Worm (Caenorhabditis elegans) whole organism, mixed stage, embryonic: Measurements from ENCODE around the gene fbxa-90.

Source experiments
- M03D4.4 ChIP-seq: sonication (generic microtip); optimal IDR thresholded peaks from 2 replicates; lab custom pipeline; 2017; ENCODE audit warnings: mild to moderate bottlenecking, missing genetic modification characterization, missing compliant biosample characterization
- bed-3 ChIP-seq: fragments of 200-800 bp; sonication (Bioruptor generic); optimal IDR thresholded peaks from 3 replicates; lab custom pipeline; 2018; ENCODE audit warnings: mild to moderate bottlenecking, missing genetic modification characterization, moderate library complexity, missing compliant biosample characterization
- blmp-1 ChIP-seq: fragments of 150-350 bp; optimal IDR thresholded peaks from 2 replicates; lab custom pipeline; 2014; ENCODE audit warnings: missing biosample characterization, missing genetic modification characterization
- ceh-39 ChIP-seq: fragments of 150-350 bp; optimal IDR thresholded peaks from 2 replicates; lab custom pipeline; 2014; ENCODE audit warnings: missing biosample characterization, missing genetic modification characterization
- ceh-43 ChIP-seq: fragments of 200-800 bp; sonication (Bioruptor generic); optimal IDR thresholded peaks from 2 replicates; lab custom pipeline; 2018; ENCODE audit warnings: mild to moderate bottlenecking, missing genetic modification characterization, moderate library complexity, missing compliant biosample characterization
- ceh-83 ChIP-seq: fragments of 200-800 bp; sonication (Bioruptor generic); optimal IDR thresholded peaks from 2 replicates; lab custom pipeline; 2018; ENCODE audit warnings: mild to moderate bottlenecking, missing genetic modification characterization, missing compliant biosample characterization
- ces-1 ChIP-seq: fragments of 150-350 bp; optimal IDR thresholded peaks from 2 replicates; lab custom pipeline; 2014; ENCODE audit warnings: missing biosample characterization, missing genetic modification reagents, missing genetic modification characterization
- cnd-1 ChIP-seq: fragments of 200-800 bp; sonication (Bioruptor generic); optimal IDR thresholded peaks from 2 replicates; lab custom pipeline; 2018; ENCODE audit warnings: mild to moderate bottlenecking, missing genetic modification characterization, missing compliant biosample characterization
- drap-1 ChIP-seq: fragments of 200-800 bp; sonication (Bioruptor generic); optimal IDR thresholded peaks from 3 replicates; lab custom pipeline; 2018; ENCODE audit warnings: mild to moderate bottlenecking, missing genetic modification characterization, missing compliant biosample characterization
- elt-1 ChIP-seq: sonication (generic microtip); optimal IDR thresholded peaks from 2 replicates; lab custom pipeline; 2017; ENCODE audit warnings: missing genetic modification characterization, mild to moderate bottlenecking, missing compliant biosample characterization, antibody characterized with exemption, moderate library complexity, borderline replicate concordance; ENCODE audit not compliant: insufficient read depth
- elt-3 ChIP-seq: fragments of 150-350 bp; optimal IDR thresholded peaks from 2 replicates; lab custom pipeline; 2014; ENCODE audit warnings: missing biosample characterization, missing genetic modification characterization
- flh-1 ChIP-seq: fragments of 200-800 bp; sonication (Bioruptor generic); optimal IDR thresholded peaks from 2 replicates; lab custom pipeline; 2018; ENCODE audit warnings: mild to moderate bottlenecking, missing genetic modification characterization, moderate library complexity, missing compliant biosample characterization
- ham-2 ChIP-seq: fragments of 200-800 bp; sonication (Bioruptor generic); optimal IDR thresholded peaks from 2 replicates; lab custom pipeline; 2018; ENCODE audit warnings: mild to moderate bottlenecking, missing genetic modification characterization, missing compliant biosample characterization
- hlh-1 ChIP-seq: fragments of 150-350 bp; optimal IDR thresholded peaks from 2 replicates; lab custom pipeline; 2014; ENCODE audit warnings: missing biosample characterization, missing genetic modification reagents, missing genetic modification characterization
- lin-13 ChIP-seq: fragments of 150-350 bp; optimal IDR thresholded peaks from 2 replicates; lab custom pipeline; 2014; ENCODE audit warnings: missing biosample characterization, missing genetic modification characterization
- lin-32 ChIP-seq: fragments of 200-800 bp; sonication (Bioruptor generic); optimal IDR thresholded peaks from 2 replicates; lab custom pipeline; 2018; ENCODE audit warnings: mild to moderate bottlenecking, missing genetic modification characterization, missing compliant biosample characterization
- lsy-2 ChIP-seq: fragments of 150-350 bp; optimal IDR thresholded peaks from 2 replicates; lab custom pipeline; 2014; ENCODE audit warnings: missing biosample characterization, missing genetic modification characterization
- mab-5 ChIP-seq: fragments of 150-350 bp; optimal IDR thresholded peaks from 2 replicates; lab custom pipeline; 2014; ENCODE audit warnings: missing biosample characterization, missing genetic modification characterization
- mep-1 ChIP-seq: fragments of 150-350 bp; optimal IDR thresholded peaks from 2 replicates; lab custom pipeline; 2017; ENCODE audit warnings: missing biosample characterization, missing genetic modification reagents, missing genetic modification characterization, inconsistent platforms
- mls-2 ChIP-seq: sonication (generic microtip); optimal IDR thresholded peaks from 2 replicates; lab custom pipeline; 2016; ENCODE audit warnings: mild to moderate bottlenecking, missing genetic modification characterization, moderate library complexity, missing compliant biosample characterization
- nhr-12 ChIP-seq: fragments of 150-350 bp; optimal IDR thresholded peaks from 2 replicates; lab custom pipeline; 2014; ENCODE audit warnings: missing biosample characterization, missing genetic modification characterization
- nhr-2 ChIP-seq: fragments of 150-350 bp; optimal IDR thresholded peaks from 2 replicates; lab custom pipeline; 2014; ENCODE audit warnings: missing biosample characterization, missing genetic modification characterization
- nhr-237 ChIP-seq: fragments of 150-350 bp; optimal IDR thresholded peaks from 2 replicates; lab custom pipeline; 2014; ENCODE audit warnings: missing biosample characterization, missing genetic modification characterization
- nhr-28 ChIP-seq: fragments of 150-350 bp; optimal IDR thresholded peaks from 2 replicates; lab custom pipeline; 2014; ENCODE audit warnings: missing biosample characterization, missing genetic modification characterization
- nhr-76 ChIP-seq: sonication (generic microtip); optimal IDR thresholded peaks from 2 replicates; lab custom pipeline; 2017; ENCODE audit warnings: missing biosample characterization, missing genetic modification characterization
- pha-4 ChIP-seq: fragments of 150-350 bp; optimal IDR thresholded peaks from 2 replicates; lab custom pipeline; 2018; ENCODE audit warnings: missing biosample characterization, missing genetic modification reagents, missing genetic modification characterization
- sem-2 ChIP-seq: fragments of 200-800 bp; sonication (Bioruptor generic); optimal IDR thresholded peaks from 2 replicates; lab custom pipeline; 2018; ENCODE audit warnings: mild to moderate bottlenecking, missing genetic modification characterization, missing compliant biosample characterization
- snpc-4 ChIP-seq: fragments of 150-350 bp; optimal IDR thresholded peaks from 2 replicates; lab custom pipeline; 2014; ENCODE audit warnings: missing biosample characterization, missing genetic modification characterization
- sptf-1 ChIP-seq: sonication (generic microtip); optimal IDR thresholded peaks from 2 replicates; lab custom pipeline; 2017; ENCODE audit warnings: mild to moderate bottlenecking, missing genetic modification characterization, moderate library complexity, missing compliant biosample characterization
- tbx-8 ChIP-seq: fragments of 200-800 bp; sonication (Bioruptor generic); optimal IDR thresholded peaks from 2 replicates; lab custom pipeline; 2018; ENCODE audit warnings: mild to moderate bottlenecking, missing genetic modification characterization, moderate library complexity, missing compliant biosample characterization
- unc-120 ChIP-seq: sonication (generic microtip); optimal IDR thresholded peaks from 2 replicates; lab custom pipeline; 2017; ENCODE audit warnings: missing genetic modification characterization, missing compliant biosample characterization; ENCODE audit not compliant: poor library complexity, severe bottlenecking
- unc-39 ChIP-seq: fragments of 150-350 bp; optimal IDR thresholded peaks from 2 replicates; lab custom pipeline; 2014; ENCODE audit warnings: missing biosample characterization, missing genetic modification characterization
- unc-62 ChIP-seq: fragments of 150-350 bp; optimal IDR thresholded peaks from 2 replicates; lab custom pipeline; 2014; ENCODE audit warnings: missing biosample characterization, missing genetic modification reagents, missing genetic modification characterization
- zip-8 ChIP-seq: fragments of 150-350 bp; optimal IDR thresholded peaks from 2 replicates; lab custom pipeline; 2014; ENCODE audit warnings: missing biosample characterization, missing genetic modification characterization
- ztf-11 ChIP-seq: fragments of 150-350 bp; optimal IDR thresholded peaks from 2 replicates; lab custom pipeline; 2014; ENCODE audit warnings: missing biosample characterization, missing genetic modification characterization

Gene fbxa-90

DNA sequence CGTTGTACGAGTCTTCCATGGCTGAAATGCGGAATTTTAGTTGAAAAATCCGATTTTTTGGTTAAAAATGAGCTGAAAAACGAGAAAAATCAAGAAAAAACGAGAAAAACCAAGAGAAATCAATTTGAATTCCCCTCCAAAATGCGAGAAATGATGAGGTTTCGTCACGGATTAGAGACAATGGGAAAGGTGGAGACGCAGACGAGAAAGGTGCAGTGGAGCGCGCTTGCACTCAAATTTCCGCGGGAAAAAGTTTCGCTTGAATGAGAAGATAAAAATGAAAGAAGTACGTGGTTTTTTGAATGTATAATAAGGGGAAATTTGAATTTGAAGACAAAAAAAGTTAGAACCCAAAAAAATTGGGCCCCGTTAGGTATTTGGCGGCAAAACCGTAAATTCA is 959 bp upstream of the fbxa-90 start, which contains the start of gene efl-1:
Gene efl-1, minus strand, starts transcription at position 21 of the 400 bp plus-strand sequence.
- TF ChIP-seq M03D4.4 (tag; lab: Kevin White, UChicago) = no peak
- TF ChIP-seq elt-3 (tag; lab: Kevin White, UChicago) = peak; percentile 47
- peak; percentile 33 for TF ChIP-seq hlh-1 (tag; lab: Kevin White, UChicago)
- no peak for TF ChIP-seq ceh-83 (GFP tag; lab: Kevin White, UChicago)
- no peak for TF ChIP-seq zip-8
- TF ChIP-seq nhr-12 (tag; lab: Kevin White, UChicago) = no peak
- TF ChIP-seq lsy-2 (tag; lab: Kevin White, UChicago) = peak; percentile 82
- peak; percentile 77 for TF ChIP-seq drap-1 (GFP tag; lab: Kevin White, UChicago)
- TF ChIP-seq ceh-43 (GFP tag; lab: Kevin White, UChicago) = no peak
- TF ChIP-seq lin-13 = peak; percentile 88
- no peak for TF ChIP-seq lin-32
- TF ChIP-seq flh-1 (GFP tag; lab: Kevin White, UChicago) = no peak
- TF ChIP-seq mls-2 (tag; lab: Kevin White, UChicago) = no peak
- peak; percentile 37 for TF ChIP-seq sptf-1 (tag; lab: Kevin White, UChicago)
- TF ChIP-seq blmp-1 (tag; lab: Kevin White, UChicago) = no peak
- TF ChIP-seq mep-1 (tag; lab: Kevin White, UChicago) = peak; percentile 98
- TF ChIP-seq unc-39 (tag; lab: Kevin White, UChicago) = no peak
- no peak for TF ChIP-seq snpc-4 (tag; lab: Kevin White, UChicago)
- peak; percentile 31 for TF ChIP-seq ceh-39 (tag; lab: Kevin White, UChicago)
- TF ChIP-seq ztf-11 = peak; percentile 37
- no peak for TF ChIP-seq cnd-1
- TF ChIP-seq nhr-2 = no peak
- no peak for TF ChIP-seq nhr-28
- peak; percentile 88 for TF ChIP-seq nhr-237 (tag; lab: Kevin White, UChicago)
- no peak for TF ChIP-seq elt-1 (tag; lab: Kevin White, UChicago)
- peak; percentile 58 for TF ChIP-seq pha-4 (tag; lab: Kevin White, UChicago)
- no peak for TF ChIP-seq ham-2 (GFP tag; lab: Kevin White, UChicago)
- TF ChIP-seq unc-62 = peak; percentile 36
- no peak for TF ChIP-seq nhr-76 (tag; lab: Kevin White, UChicago)
- peak; percentile 96 for TF ChIP-seq ces-1 (GFP tag; lab: Kevin White, UChicago)
- no peak for TF ChIP-seq tbx-8 (GFP tag; lab: Kevin White, UChicago)
- no peak for TF ChIP-seq bed-3 (GFP tag; lab: Kevin White, UChicago)
- TF ChIP-seq mab-5 (tag; lab: Kevin White, UChicago) = peak; percentile 52
- no peak for TF ChIP-seq unc-120 (tag; lab: Kevin White, UChicago)
- TF ChIP-seq sem-2 (GFP tag; lab: Kevin White, UChicago) = no peak
- TF ChIP-seq, all 35 proteins: peak for 14

DNA sequence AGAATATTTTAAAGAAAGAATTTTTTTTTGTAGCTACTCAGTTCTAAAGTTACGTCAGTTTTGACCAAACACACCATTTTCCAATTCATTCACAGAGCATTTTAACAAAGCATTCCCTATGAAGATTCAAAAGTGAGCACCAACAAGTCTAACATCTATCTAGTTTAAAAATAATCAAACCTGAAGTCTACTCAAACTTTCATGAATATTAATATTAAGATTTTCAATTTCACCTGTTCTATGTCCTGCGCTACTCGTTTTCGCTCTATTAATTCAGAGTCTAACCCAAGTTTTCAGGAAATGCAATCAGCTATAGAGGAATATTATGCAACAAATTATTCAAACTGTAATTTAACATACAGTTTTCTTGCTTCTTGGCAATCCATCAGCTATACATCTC is 5.5 kb downstream of the fbxa-90 start, which contains the start of gene srh-119:
Gene srh-119, plus strand, starts transcription at position 301 of the 400 bp plus-strand sequence.
- TF ChIP-seq bed-3 (GFP tag; lab: Kevin White, UChicago) (no peak), mab-5 (tag; lab: Kevin White, UChicago) (no peak), mls-2 (tag; lab: Kevin White, UChicago) (no peak), pha-4 (tag; lab: Kevin White, UChicago) (no peak), nhr-28 (no peak), nhr-237 (tag; lab: Kevin White, UChicago) (no peak), nhr-12 (tag; lab: Kevin White, UChicago) (no peak), flh-1 (GFP tag; lab: Kevin White, UChicago) (no peak), zip-8 (no peak), M03D4.4 (tag; lab: Kevin White, UChicago) (no peak), mep-1 (tag; lab: Kevin White, UChicago) (no peak), ces-1 (GFP tag; lab: Kevin White, UChicago) (no peak), lin-13 (no peak), elt-1 (tag; lab: Kevin White, UChicago) (no peak), blmp-1 (tag; lab: Kevin White, UChicago) (no peak)

DNA sequence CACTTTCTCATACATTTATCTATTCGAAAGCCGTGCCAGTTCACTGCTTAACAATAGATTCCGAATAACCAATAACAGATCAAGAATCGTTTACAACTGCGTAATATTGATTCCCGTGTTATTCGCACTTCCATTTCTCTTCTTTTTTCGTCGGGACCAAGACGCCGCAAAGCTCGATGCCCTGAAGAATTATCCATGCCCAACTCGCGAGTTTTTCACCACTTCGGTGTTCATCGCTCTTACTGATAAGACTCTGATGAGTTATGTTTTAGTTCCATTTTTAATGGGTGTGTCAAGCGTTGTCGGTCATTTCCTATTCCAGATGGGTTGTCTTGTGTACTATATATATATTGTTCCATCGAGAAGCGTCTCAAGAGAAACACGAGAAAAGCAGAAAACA is 6.7 kb downstream of the fbxa-90 start:
- TF ChIP-seq ceh-43 (GFP tag; lab: Kevin White, UChicago) = no peak
- no peak for TF ChIP-seq ceh-83 (GFP tag; lab: Kevin White, UChicago)
- TF ChIP-seq elt-3 (tag; lab: Kevin White, UChicago) = no peak
- no peak for TF ChIP-seq drap-1 (GFP tag; lab: Kevin White, UChicago)
- TF ChIP-seq zip-8 = no peak
- TF ChIP-seq ceh-39 (tag; lab: Kevin White, UChicago) = no peak
- TF ChIP-seq nhr-237 (tag; lab: Kevin White, UChicago) = no peak
- no peak for TF ChIP-seq lin-13
- no peak for TF ChIP-seq mab-5 (tag; lab: Kevin White, UChicago)
- no peak for TF ChIP-seq unc-62
- no peak for TF ChIP-seq blmp-1 (tag; lab: Kevin White, UChicago)
- TF ChIP-seq unc-39 (tag; lab: Kevin White, UChicago) = no peak
- TF ChIP-seq, all 35 proteins: peak for 0
